Fruit fly (Drosophila melanogaster): Measurements from ENCODE around the gene Sh3beta.

DNA sequence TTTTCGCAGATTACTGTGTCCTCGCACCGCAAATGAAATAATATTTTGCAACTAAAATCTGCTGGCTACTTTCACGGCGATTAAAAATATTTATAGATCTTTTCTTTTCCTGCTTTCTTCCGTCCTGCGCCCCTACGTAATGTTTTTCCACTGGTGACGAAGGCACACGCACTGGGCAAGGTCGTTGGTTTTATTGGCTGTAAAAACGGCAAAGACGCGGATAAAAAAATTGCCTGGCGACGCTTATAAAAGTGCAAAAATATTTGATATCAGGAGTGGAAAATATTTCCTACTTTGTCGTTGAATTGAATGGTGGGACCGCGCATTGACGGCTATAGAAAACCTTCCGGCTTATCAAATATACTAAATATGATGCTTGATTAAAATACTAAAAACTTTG is at the start of gene Sh3beta:
- no peak for TF ChIP-seq CG11617 (GFP tag; optimal IDR thresholded peaks at IDR 0.05)
- TF ChIP-seq tj (GFP tag; optimal IDR thresholded peaks at IDR 0.05): no peak
- TF ChIP-seq pad (GFP tag; optimal IDR thresholded peaks at IDR 0.05): no peak
- no peak for TF ChIP-seq toe (GFP tag; optimal IDR thresholded peaks at IDR 0.05)
- TF ChIP-seq CG7045 (GFP tag; optimal IDR thresholded peaks at IDR 0.05): no peak
- no peak for TF ChIP-seq CG1620 (GFP tag; optimal IDR thresholded peaks at IDR 0.05)
- no peak for TF ChIP-seq cnc (optimal IDR thresholded peaks at IDR 0.05)
- TF ChIP-seq Clk (GFP tag; optimal IDR thresholded peaks at IDR 0.05): no peak
- TF ChIP-seq Crg-1 (GFP tag; optimal IDR thresholded peaks at IDR 0.05): no peak
- no peak for TF ChIP-seq ovo (GFP tag; optimal IDR thresholded peaks at IDR 0.05)
- TF ChIP-seq kay (GFP tag; ENCODE audit: borderline replicate concordance): peak; percentile 41
- no peak for TF ChIP-seq CG12768 (GFP tag; optimal IDR thresholded peaks at IDR 0.05)

Data from whole organism, adult.